Worm (Caenorhabditis elegans) whole organism, L4 larva: ENCODE data around the gene C14C10.2.

Experiments
- F26F4.8 ChIP-seq: fragments of 200-800 bp; sonication (Bioruptor generic); conservative IDR thresholded peaks from 2 replicates; pipeline ENCODE4 v1.3.6; 2022; ENCODE audit warnings: missing genetic modification characterization, missing compliant biosample characterization
- Y48G9A.11 ChIP-seq: fragments of 200-800 bp; sonication (Bioruptor generic); IDR thresholded peaks from 2 replicates; pipeline ENCODE4 v1.3.6; 2022; ENCODE audit warnings: missing genetic modification reagents, missing genetic modification characterization, missing compliant biosample characterization
- ceh-28 ChIP-seq: fragments of 150-350 bp; optimal IDR thresholded peaks from 2 replicates; lab custom pipeline; 2014; ENCODE audit warnings: missing biosample characterization, missing genetic modification reagents, missing genetic modification characterization
- ces-1 ChIP-seq: fragments of 150-350 bp; sonication (generic microtip); optimal IDR thresholded peaks from 4 replicates; lab custom pipeline; 2014; ENCODE audit warnings: missing biosample characterization, missing genetic modification reagents, missing genetic modification characterization
- dmd-8 ChIP-seq: fragments of 200-800 bp; sonication (Bioruptor generic); IDR thresholded peaks from 2 replicates; pipeline ENCODE4 v1.3.6; 2022; ENCODE audit warnings: missing genetic modification characterization, missing compliant biosample characterization
- dpl-1 ChIP-seq: fragments of 150-350 bp; optimal IDR thresholded peaks from 2 replicates; lab custom pipeline; 2014; ENCODE audit warnings: missing biosample characterization, missing genetic modification reagents, missing genetic modification characterization
- egl-27 ChIP-seq: sonication (generic microtip); optimal IDR thresholded peaks from 3 replicates; lab custom pipeline; 2017; ENCODE audit warnings: missing biosample characterization, missing genetic modification reagents, missing genetic modification characterization
- lin-38 ChIP-seq: fragments of 200-800 bp; sonication (Bioruptor generic); IDR thresholded peaks from 2 replicates; pipeline ENCODE4 v1.3.6; 2022; ENCODE audit warnings: missing genetic modification reagents, missing genetic modification characterization, missing compliant biosample characterization
- pha-4 ChIP-seq, 2 experiments: fragments of 150-350 bp in 1 of 2; fragments of 200-800 bp in 1 of 2; sonication (Bioruptor generic) in 1 of 2; IDR thresholded peaks in 1 of 2; optimal IDR thresholded peaks in 1 of 2; 2 replicates each; pipeline versions ENCODE4 v1.3.6 to Lab custom; 2014 to 2022; ENCODE audit warnings: missing genetic modification characterization in 2 of 2, missing genetic modification reagents in 2 of 2, missing biosample characterization in 1 of 2, missing compliant biosample characterization in 1 of 2
- pqm-1 ChIP-seq: sonication (generic microtip); optimal IDR thresholded peaks from 2 replicates; lab custom pipeline; 2017; ENCODE audit warnings: missing biosample characterization, missing genetic modification characterization
- skn-1 ChIP-seq: fragments of 150-350 bp; optimal IDR thresholded peaks from 2 replicates; lab custom pipeline; 2014; ENCODE audit warnings: missing biosample characterization, missing genetic modification characterization
- snpc-4 ChIP-seq: fragments of 150-350 bp; optimal IDR thresholded peaks from 2 replicates; lab custom pipeline; 2014; ENCODE audit warnings: missing biosample characterization, missing genetic modification characterization
- zag-1 ChIP-seq: fragments of 150-350 bp; optimal IDR thresholded peaks from 2 replicates; lab custom pipeline; 2014; ENCODE audit warnings: missing biosample characterization, missing genetic modification characterization

ce11 chrV:12635218-12635617 lies 42.9 kb upstream of the C14C10.2 start:
- TF ChIP-seq ces-1 (GFP tag; lab: Kevin White, UChicago) (no peak), Y48G9A.11 (GFP tag; lab: Robert Waterston, UW) (no peak), dmd-8 (GFP tag; lab: Robert Waterston, UW) (no peak), dpl-1 (GFP tag; lab: Kevin White, UChicago) (no peak), ceh-28 (tag; lab: Kevin White, UChicago) (no peak), zag-1 (tag; lab: Kevin White, UChicago) (no peak), pha-4 (GFP tag; IDR thresholded peaks at IDR 0.05; lab: Robert Waterston, UW) (no peak), pha-4 (tag; optimal IDR thresholded peaks at IDR 0.05; lab: Kevin White, UChicago) (no peak), lin-38 (no peak), F26F4.8 (no peak), egl-27 (tag; lab: Kevin White, UChicago) (no peak), snpc-4 (tag; lab: Kevin White, UChicago) (no peak), pqm-1 (tag; lab: Kevin White, UChicago) (no peak), skn-1 (tag; lab: Kevin White, UChicago) (no peak)
